Fruit fly (Drosophila melanogaster): ENCODE measurements around the gene GV1.
A peak's percentile ranks its signal among the peaks of the same experiment; 100 is the strongest.

GV1 gene

dm6 chr3L:1859563-1859962, 49.2 kb downstream of the GV1 start (continued):
- TF ChIP-seq CG17186 (GFP tag; optimal IDR thresholded peaks at IDR 0.05) (no peak), CG6654 (GFP tag; optimal IDR thresholded peaks at IDR 0.05) (no peak), CG8388 (GFP tag; optimal IDR thresholded peaks at IDR 0.05) (no peak), unc-4 (GFP tag; IDR thresholded peaks at IDR 0.05; ENCODE audit: partially characterized antibody) (no peak), nom (GFP tag; optimal IDR thresholded peaks at IDR 0.05) (peak; percentile 59), CG1602 (GFP tag; optimal IDR thresholded peaks at IDR 0.05) (no peak), gcm (GFP tag; optimal IDR thresholded peaks at IDR 0.05) (no peak), pan (optimal IDR thresholded peaks at IDR 0.05) (no peak), pan (GFP tag; optimal IDR thresholded peaks at IDR 0.05 in 1 of 2, IDR thresholded peaks at IDR 0.05 in 1 of 2) (no peak), CG10959 (GFP tag; IDR thresholded peaks at IDR 0.05) (no peak), cas (GFP tag; IDR thresholded peaks at IDR 0.05) (no peak), CG10565 (GFP tag; optimal IDR thresholded peaks at IDR 0.05) (no peak), Camta (GFP tag; optimal IDR thresholded peaks at IDR 0.05) (no peak), CG6272 (GFP tag; IDR thresholded peaks at IDR 0.05) (no peak), pita (GFP tag; optimal IDR thresholded peaks at IDR 0.05) (no peak), CG18011 (GFP tag; optimal IDR thresholded peaks at IDR 0.05) (no peak), CG1529 (GFP tag; optimal IDR thresholded peaks at IDR 0.05) (no peak), CG15514 (GFP tag; optimal IDR thresholded peaks at IDR 0.05) (peak; percentile 30), CG10431 (GFP tag; optimal IDR thresholded peaks at IDR 0.05) (no peak), CG34224 (GFP tag; IDR thresholded peaks at IDR 0.05; ENCODE audit: partially characterized antibody) (no peak), CG4854 (GFP tag; optimal IDR thresholded peaks at IDR 0.05) (no peak), row (GFP tag; IDR thresholded peaks at IDR 0.05) (no peak), CG10462 (GFP tag; optimal IDR thresholded peaks at IDR 0.05) (no peak), Med (GFP tag) (peak; percentile 80), lab (GFP tag; optimal IDR thresholded peaks at IDR 0.05) (peak; percentile 57), CG1233 (GFP tag; optimal IDR thresholded peaks at IDR 0.05) (peak; percentile 55), HLHmδ (GFP tag; optimal IDR thresholded peaks at IDR 0.05) (no peak), CG1792 (GFP tag; optimal IDR thresholded peaks at IDR 0.05) (no peak), CG7928 (GFP tag; optimal IDR thresholded peaks at IDR 0.05) (no peak), CG1024 (GFP tag; IDR thresholded peaks at IDR 0.05) (no peak), dpn (GFP tag; optimal IDR thresholded peaks at IDR 0.05) (peak in 1 of 2 experiments; percentile 23), CG11695 (GFP tag; IDR thresholded peaks at IDR 0.05) (no peak), emc (GFP tag; optimal IDR thresholded peaks at IDR 0.05) (no peak), CG34422 (GFP tag; IDR thresholded peaks at IDR 0.05) (no peak), CG31224 (GFP tag; IDR thresholded peaks at IDR 0.05) (no peak), gt (GFP tag; IDR thresholded peaks at IDR 0.05) (no peak), CG17361 (GFP tag; IDR thresholded peaks at IDR 0.05) (no peak), exex (tag; optimal IDR thresholded peaks at IDR 0.05) (no peak), Oli (tag; optimal IDR thresholded peaks at IDR 0.05) (no peak), phol (tag; optimal IDR thresholded peaks at IDR 0.05) (no peak), tna (GFP tag; IDR thresholded peaks at IDR 0.05; ENCODE audit: partially characterized antibody) (no peak), CG6689 (GFP tag; IDR thresholded peaks at IDR 0.05) (no peak), Drgx (GFP tag; IDR thresholded peaks at IDR 0.05) (no peak), bowl (GFP tag; IDR thresholded peaks at IDR 0.05) (no peak), CG9727 (GFP tag; optimal IDR thresholded peaks at IDR 0.05) (no peak), E2f1 (GFP tag; IDR thresholded peaks at IDR 0.05) (no peak), CG6175 (GFP tag; IDR thresholded peaks at IDR 0.05) (no peak), lbe (GFP tag; optimal IDR thresholded peaks at IDR 0.05) (no peak), Stat92E (GFP tag; optimal IDR thresholded peaks at IDR 0.05) (no peak), jumu (GFP tag; optimal IDR thresholded peaks at IDR 0.05) (no peak), Aef1 (GFP tag; IDR thresholded peaks at IDR 0.05) (no peak), Dbx (GFP tag; IDR thresholded peaks at IDR 0.05) (no peak)
